Fruit fly (Drosophila melanogaster) Kc167 (cell line): Measurements from ENCODE around the gene Sap-r.

Experiments used
- Myc ChIP-seq: fragments of >200 bp; optimal IDR thresholded peaks from 2 replicates; lab custom pipeline; 2017; ENCODE audit warnings: missing external identifiers
- h ChIP-seq: fragments of >200 bp; optimal IDR thresholded peaks from 3 replicates; lab custom pipeline; 2018; ENCODE audit warnings: missing external identifiers
- insv ChIP-seq: fragments of >200 bp; optimal IDR thresholded peaks from 3 replicates; lab custom pipeline; 2018; ENCODE audit warnings: missing external identifiers
- psq ChIP-seq: fragments of >200 bp; optimal IDR thresholded peaks from 2 replicates; lab custom pipeline; 2017; ENCODE audit warnings: missing external identifiers
- ttk ChIP-seq: sonication (Bioruptor generic); optimal IDR thresholded peaks from 2 replicates; lab custom pipeline; 2017; ENCODE audit warnings: missing external identifiers

- TF ChIP-seq ttk (lab: Kevin White, UChicago), result no peak
- no peak for TF ChIP-seq Myc
- no peak for TF ChIP-seq insv (lab: Kevin White, UChicago)
- no peak for TF ChIP-seq h (lab: Kevin White, UChicago)
- TF ChIP-seq psq (lab: Kevin White, UChicago), result no peak
Measured at dm6 chr3R:30902061-30902460, 13.2 kb upstream of the Sap-r start, which contains the start of gene CG33483.
